Worm (Caenorhabditis elegans): Measurements from ENCODE around the gene unc-93.

Gene unc-93

ce11 chrIII:3681351-3681938, 37.3 kb downstream of the unc-93 start:
- TF ChIP-seq mls-2 (tag; optimal IDR thresholded peaks at IDR 0.05) = peak; percentile 26
- no peak for TF ChIP-seq nhr-237 (tag; optimal IDR thresholded peaks at IDR 0.05)
- TF ChIP-seq ces-1 (GFP tag; optimal IDR thresholded peaks at IDR 0.05) = peak; percentile 55
- no peak for TF ChIP-seq ceh-39 (tag; optimal IDR thresholded peaks at IDR 0.05)
- TF ChIP-seq bed-3 (GFP tag; optimal IDR thresholded peaks at IDR 0.05) = no peak
- TF ChIP-seq flh-1 (GFP tag; optimal IDR thresholded peaks at IDR 0.05) = no peak
- TF ChIP-seq blmp-1 (tag; optimal IDR thresholded peaks at IDR 0.05) = peak; percentile 86
- no peak for TF ChIP-seq ceh-83 (GFP tag; optimal IDR thresholded peaks at IDR 0.05)
- no peak for TF ChIP-seq elt-3 (tag; optimal IDR thresholded peaks at IDR 0.05)
- no peak for TF ChIP-seq ztf-11 (tag; optimal IDR thresholded peaks at IDR 0.05)
- TF ChIP-seq lin-32 (GFP tag; optimal IDR thresholded peaks at IDR 0.05) = no peak

ce11 chrIII:3682869-3683403, 38.8 kb downstream of the unc-93 start:
- TF ChIP-seq pha-4 (tag; optimal IDR thresholded peaks at IDR 0.05) = no peak
- TF ChIP-seq elt-3 (tag; optimal IDR thresholded peaks at IDR 0.05) = no peak
- no peak for TF ChIP-seq hlh-1 (tag; optimal IDR thresholded peaks at IDR 0.05)
- TF ChIP-seq unc-39 (tag; optimal IDR thresholded peaks at IDR 0.05) = no peak

- TF ChIP-seq ces-1 (GFP tag; optimal IDR thresholded peaks at IDR 0.05) (peak; percentile 69), hlh-1 (tag; optimal IDR thresholded peaks at IDR 0.05) (no peak)
These were observed 48.3 kb downstream of the unc-93 start for ce11 chrIII:3692516-3692915.

ce11 chrIII:3694572-3694971, 50.4 kb downstream of the unc-93 start, which contains the start of gene npr-15:
Gene npr-15 (minus strand): TSS chrIII:3694672.
- TF ChIP-seq pha-4 (tag; optimal IDR thresholded peaks at IDR 0.05) (no peak), snpc-4 (tag; optimal IDR thresholded peaks at IDR 0.05) (no peak), zip-8 (tag; optimal IDR thresholded peaks at IDR 0.05) (no peak), sem-2 (GFP tag; optimal IDR thresholded peaks at IDR 0.05) (no peak), ces-1 (GFP tag; optimal IDR thresholded peaks at IDR 0.05) (no peak), mls-2 (tag; optimal IDR thresholded peaks at IDR 0.05) (no peak), unc-62 (GFP tag; optimal IDR thresholded peaks at IDR 0.05) (no peak), drap-1 (GFP tag; optimal IDR thresholded peaks at IDR 0.05) (no peak), ham-2 (GFP tag; optimal IDR thresholded peaks at IDR 0.05) (no peak), bed-3 (GFP tag; optimal IDR thresholded peaks at IDR 0.05) (no peak), ztf-11 (tag; optimal IDR thresholded peaks at IDR 0.05) (no peak), elt-3 (tag; optimal IDR thresholded peaks at IDR 0.05) (no peak), lsy-2 (tag; optimal IDR thresholded peaks at IDR 0.05) (no peak), nhr-2 (tag; optimal IDR thresholded peaks at IDR 0.05) (no peak), unc-39 (tag; optimal IDR thresholded peaks at IDR 0.05) (no peak), unc-120 (tag; optimal IDR thresholded peaks at IDR 0.05; ENCODE audit: poor library complexity, severe bottlenecking) (no peak), hlh-1 (tag; optimal IDR thresholded peaks at IDR 0.05) (no peak), sptf-1 (tag; optimal IDR thresholded peaks at IDR 0.05) (no peak), flh-1 (GFP tag; optimal IDR thresholded peaks at IDR 0.05) (no peak)

ce11 chrIII:3698366-3698765, 54.2 kb downstream of the unc-93 start:
- TF ChIP-seq unc-39 (tag; optimal IDR thresholded peaks at IDR 0.05) (no peak), sptf-1 (tag; optimal IDR thresholded peaks at IDR 0.05) (no peak), mab-5 (tag; optimal IDR thresholded peaks at IDR 0.05) (no peak), elt-1 (tag; optimal IDR thresholded peaks at IDR 0.05; ENCODE audit: borderline replicate concordance, insufficient read depth) (no peak), tbx-8 (GFP tag; optimal IDR thresholded peaks at IDR 0.05) (no peak), flh-1 (GFP tag; optimal IDR thresholded peaks at IDR 0.05) (no peak), mls-2 (tag; optimal IDR thresholded peaks at IDR 0.05) (no peak), lsy-2 (tag; optimal IDR thresholded peaks at IDR 0.05) (no peak), ztf-11 (tag; optimal IDR thresholded peaks at IDR 0.05) (no peak), mep-1 (tag; optimal IDR thresholded peaks at IDR 0.05) (no peak), ceh-83 (GFP tag; optimal IDR thresholded peaks at IDR 0.05) (no peak), ceh-39 (tag; optimal IDR thresholded peaks at IDR 0.05) (no peak), ces-1 (GFP tag; optimal IDR thresholded peaks at IDR 0.05) (no peak), bed-3 (GFP tag; optimal IDR thresholded peaks at IDR 0.05) (no peak)

Measured in whole organism, mixed stage, embryonic.